Worm (Caenorhabditis elegans) whole organism, L3 larva: ENCODE data around the gene nspg-8.

Experiments
- ama-1 ChIP-seq: fragments of 150-350 bp; optimal IDR thresholded peaks from 2 replicates; lab custom pipeline; 2018
- lin-39 ChIP-seq: fragments of 150-350 bp; optimal IDR thresholded peaks from 2 replicates; lab custom pipeline; 2018; ENCODE audit warnings: missing biosample characterization, missing genetic modification reagents, missing genetic modification characterization
- mdl-1 ChIP-seq: fragments of 150-350 bp; optimal IDR thresholded peaks from 2 replicates; lab custom pipeline; 2014; ENCODE audit warnings: missing biosample characterization, missing genetic modification characterization
- nhr-12 ChIP-seq: fragments of 150-350 bp; optimal IDR thresholded peaks from 2 replicates; lab custom pipeline; 2014; ENCODE audit warnings: missing biosample characterization, missing genetic modification characterization
- nhr-25 ChIP-seq: sonication (generic microtip); optimal IDR thresholded peaks from 2 replicates; lab custom pipeline; 2017; ENCODE audit warnings: missing biosample characterization, missing genetic modification characterization

- no peak for TF ChIP-seq lin-39 (tag; lab: Kevin White, UChicago)
- no peak for TF ChIP-seq ama-1
- TF ChIP-seq mdl-1 (tag; lab: Kevin White, UChicago): no peak
- no peak for TF ChIP-seq nhr-25
- TF ChIP-seq nhr-12 (tag; lab: Kevin White, UChicago): no peak
Observed at ce11 chrIII:1169622-1170021, 12.2 kb upstream of the nspg-8 start.
